Worm (Caenorhabditis elegans) whole organism, midembryonic: Measurements from ENCODE around the gene R04B3.3.

ENCODE experiments used
- cog-1 ChIP-seq: sonication (generic microtip); optimal IDR thresholded peaks from 2 replicates; lab custom pipeline; 2016; ENCODE audit warnings: missing genetic modification characterization, missing compliant biosample characterization
- ztf-23 ChIP-seq: fragments of 200-800 bp; sonication (Bioruptor generic); IDR thresholded peaks from 2 replicates; pipeline ENCODE4 v1.3.6; 2022; ENCODE audit warnings: missing genetic modification reagents, missing genetic modification characterization, missing compliant biosample characterization

DNA sequence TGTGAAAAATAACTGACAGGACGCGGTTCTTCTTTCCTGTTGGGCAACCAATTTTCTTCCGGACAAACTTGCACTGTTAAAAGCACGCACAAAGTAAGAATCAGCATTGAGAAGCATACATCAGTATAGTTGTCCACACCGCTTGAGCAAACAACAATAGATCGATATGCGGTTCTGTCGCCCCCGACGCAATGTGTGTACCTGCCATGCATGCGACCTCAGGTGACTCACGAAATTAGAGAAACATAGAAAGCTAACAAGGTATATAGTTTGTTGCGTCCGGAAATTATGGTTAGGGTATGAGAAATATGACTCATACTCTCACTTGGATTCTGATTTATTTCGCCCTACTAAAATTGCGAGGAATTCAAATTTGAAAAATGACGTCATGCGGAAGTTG, 6.8 kb upstream of the R04B3.3 start, which contains the start of gene K02E10.6:
- TF ChIP-seq ztf-23 (GFP tag; lab: Robert Waterston, UW) (no peak), cog-1 (tag; lab: Kevin White, UChicago) (no peak)
